Worm (Caenorhabditis elegans): ENCODE measurements around the gene mrps-9.

- TF ChIP-seq rpc-1 (optimal IDR thresholded peaks at IDR 0.05) (no peak), rpc-1 (tag; optimal IDR thresholded peaks at IDR 0.05) (no peak), ama-1 (optimal IDR thresholded peaks at IDR 0.05) (no peak), ama-1 (GFP tag; optimal IDR thresholded peaks at IDR 0.05) (no peak), ceh-100 (GFP tag; IDR thresholded peaks at IDR 0.05) (no peak)
These were observed 21.0 kb downstream of the mrps-9 start for ce11 chrIII:8286824-8287223.
